Worm (Caenorhabditis elegans) whole organism, early embryonic: ENCODE data around the gene C03B1.3.

ENCODE experiments used
- aly-1 ChIP-seq: sonication (generic microtip); optimal IDR thresholded peaks from 2 replicates; lab custom pipeline; 2016; ENCODE audit warnings: missing genetic modification characterization, missing compliant biosample characterization
- ama-1 ChIP-seq: fragments of 150-350 bp; optimal IDR thresholded peaks from 2 replicates; lab custom pipeline; 2014
- ceh-13 ChIP-seq: fragments of 200-800 bp; sonication (Bioruptor generic); optimal IDR thresholded peaks from 2 replicates; lab custom pipeline; 2018; ENCODE audit warnings: mild to moderate bottlenecking, missing genetic modification characterization, missing compliant biosample characterization
- ceh-36 ChIP-seq: sonication (generic microtip); optimal IDR thresholded peaks from 2 replicates; lab custom pipeline; 2016; ENCODE audit warnings: missing genetic modification characterization, inconsistent platforms, missing compliant biosample characterization
- ets-7 ChIP-seq: sonication (generic microtip); optimal IDR thresholded peaks from 2 replicates; lab custom pipeline; 2016; ENCODE audit warnings: missing genotype, missing genetic modification characterization, missing compliant biosample characterization
- flt-1 ChIP-seq: fragments of 200-800 bp; sonication (Bioruptor generic); IDR thresholded peaks from 2 replicates; pipeline ENCODE4 v1.3.6; 2022; ENCODE audit warnings: missing genetic modification characterization, missing compliant biosample characterization
- hnd-1 ChIP-seq: sonication (generic microtip); optimal IDR thresholded peaks from 2 replicates; lab custom pipeline; 2016; ENCODE audit warnings: missing genetic modification characterization, missing compliant biosample characterization
- tbx-37 ChIP-seq: fragments of 200-800 bp; sonication (Bioruptor generic); conservative IDR thresholded peaks from 2 replicates; pipeline ENCODE4 v1.3.6; 2022; ENCODE audit warnings: missing genetic modification reagents, missing genetic modification characterization, missing compliant biosample characterization
- tra-4 ChIP-seq: sonication (generic microtip); optimal IDR thresholded peaks from 2 replicates; lab custom pipeline; 2017; ENCODE audit warnings: missing genetic modification characterization, missing compliant biosample characterization

DNA sequence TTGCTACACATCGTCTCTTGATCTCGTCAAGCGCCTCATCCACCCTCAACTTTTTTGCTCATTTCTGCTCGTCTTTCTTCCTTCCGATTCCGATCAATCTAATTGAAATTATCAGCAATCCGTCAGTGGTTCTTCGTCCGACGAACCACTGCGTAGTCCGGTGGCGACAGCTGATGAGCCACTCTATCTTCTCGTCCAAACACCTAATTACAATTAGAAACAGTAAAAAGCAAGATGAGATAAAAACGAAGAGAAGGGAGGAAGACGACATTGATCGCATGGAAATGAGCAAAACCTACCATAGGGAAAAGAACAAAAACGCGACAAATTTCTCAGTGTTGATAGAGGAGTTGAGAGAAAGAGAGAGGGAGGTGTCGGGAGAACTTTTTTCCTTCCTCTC is 33.6 kb downstream of the C03B1.3 start:
- no peak for TF ChIP-seq tbx-37 (GFP tag; lab: Robert Waterston, UW)
- no peak for TF ChIP-seq ets-7
- no peak for TF ChIP-seq aly-1
- TF ChIP-seq tra-4 (tag; lab: Kevin White, UChicago): no peak
- TF ChIP-seq ama-1 (lab: Kevin White, UChicago): no peak
- no peak for TF ChIP-seq flt-1
- no peak for TF ChIP-seq ceh-13
- no peak for TF ChIP-seq hnd-1
- TF ChIP-seq ceh-36: no peak
